Fruit fly (Drosophila melanogaster) whole organism, pupa: ENCODE data around the gene mew.

ENCODE experiments used
- CG10348 ChIP-seq: fragments of 200-800 bp; sonication (Bioruptor generic); IDR thresholded peaks from 2 replicates; pipeline ENCODE4 v1.3.6; 2022; ENCODE audit warnings: missing biosample characterization, missing genetic modification characterization
- CG12605 ChIP-seq: fragments of 200-800 bp; sonication (Bioruptor generic); IDR thresholded peaks from 2 replicates; pipeline ENCODE4 v1.3.6; 2022; ENCODE audit warnings: missing biosample characterization, missing genetic modification characterization
- CG13204 ChIP-seq: fragments of 200-800 bp; sonication (Bioruptor generic); optimal IDR thresholded peaks from 2 replicates; lab custom pipeline; 2018; ENCODE audit warnings: missing biosample characterization, mild to moderate bottlenecking, missing genetic modification characterization, moderate library complexity
- CG14655 ChIP-seq: fragments of 200-800 bp; sonication (Bioruptor generic); optimal IDR thresholded peaks from 3 replicates; lab custom pipeline; 2017; ENCODE audit warnings: mild to moderate bottlenecking, missing biosample characterization, missing genetic modification reagents, missing genetic modification characterization
- CG15710 ChIP-seq: fragments of 200-800 bp; sonication (Bioruptor generic); optimal IDR thresholded peaks from 2 replicates; lab custom pipeline; 2018; ENCODE audit warnings: missing biosample characterization, mild to moderate bottlenecking, missing genetic modification characterization, moderate library complexity
- CG17806 ChIP-seq: fragments of 200-800 bp; sonication (Bioruptor generic); optimal IDR thresholded peaks from 2 replicates; lab custom pipeline; 2018; ENCODE audit warnings: missing biosample characterization, mild to moderate bottlenecking, missing genetic modification characterization, moderate library complexity
- CG32121 ChIP-seq: fragments of 200-800 bp; sonication (Bioruptor generic); IDR thresholded peaks from 2 replicates; pipeline ENCODE4 v1.3.6; 2022; ENCODE audit warnings: missing biosample characterization, missing genetic modification characterization
- CG34367 ChIP-seq: fragments of 200-800 bp; sonication (Bioruptor generic); optimal IDR thresholded peaks from 2 replicates; lab custom pipeline; 2018; ENCODE audit warnings: missing biosample characterization, mild to moderate bottlenecking, missing genetic modification characterization
- CG4496 ChIP-seq: fragments of 200-800 bp; sonication (Bioruptor generic); IDR thresholded peaks from 3 replicates; pipeline ENCODE4 v1.3.6; 2022; ENCODE audit warnings: missing biosample characterization, missing genetic modification characterization
- CG8159 ChIP-seq: fragments of 200-800 bp; sonication (Bioruptor generic); optimal IDR thresholded peaks from 3 replicates; lab custom pipeline; 2018; ENCODE audit warnings: missing biosample characterization, mild to moderate bottlenecking, missing genetic modification characterization, moderate library complexity
- CG8301 ChIP-seq: fragments of 200-800 bp; sonication (Bioruptor generic); optimal IDR thresholded peaks from 2 replicates; lab custom pipeline; 2018; ENCODE audit warnings: missing biosample characterization, mild to moderate bottlenecking, missing genetic modification characterization
- CG9948 ChIP-seq: fragments of 200-800 bp; sonication (Bioruptor generic); optimal IDR thresholded peaks from 2 replicates; lab custom pipeline; 2018; ENCODE audit warnings: missing biosample characterization, mild to moderate bottlenecking, missing genetic modification characterization, moderate library complexity
- D1 ChIP-seq: fragments of 200-800 bp; sonication (Bioruptor generic); optimal IDR thresholded peaks from 2 replicates; lab custom pipeline; 2018; ENCODE audit warnings: missing biosample characterization, mild to moderate bottlenecking, missing genetic modification characterization, moderate library complexity
- EcR ChIP-seq: fragments of 200-800 bp; sonication (Bioruptor generic); optimal IDR thresholded peaks from 3 replicates; lab custom pipeline; 2019; ENCODE audit warnings: missing biosample characterization, missing genetic modification characterization, mild to moderate bottlenecking, moderate library complexity, missing genetic modification reagents
- Ets98B ChIP-seq: fragments of 200-800 bp; sonication (Bioruptor generic); IDR thresholded peaks from 2 replicates; pipeline ENCODE4 v1.3.6; 2022; ENCODE audit warnings: missing biosample characterization, missing genetic modification characterization
- Pif1A ChIP-seq: fragments of 200-800 bp; sonication (Bioruptor generic); optimal IDR thresholded peaks from 3 replicates; lab custom pipeline; 2016; ENCODE audit warnings: missing biosample characterization, missing genetic modification characterization
- Pif1B ChIP-seq: fragments of 200-800 bp; sonication (Bioruptor generic); optimal IDR thresholded peaks from 3 replicates; lab custom pipeline; 2016; ENCODE audit warnings: missing biosample characterization, missing genetic modification characterization
- Snoo ChIP-seq: fragments of 200-800 bp; sonication (Bioruptor generic); optimal IDR thresholded peaks from 3 replicates; lab custom pipeline; 2017; ENCODE audit warnings: missing biosample characterization, mild to moderate bottlenecking, missing genetic modification characterization, inconsistent platforms
- fd96Ca ChIP-seq: fragments of 200-800 bp; sonication (Bioruptor generic); IDR thresholded peaks from 3 replicates; pipeline ENCODE4 v1.3.6; 2022; ENCODE audit warnings: missing biosample characterization, missing genetic modification characterization
- gl ChIP-seq: fragments of 200-800 bp; sonication (Bioruptor generic); optimal IDR thresholded peaks from 2 replicates; lab custom pipeline; 2018; ENCODE audit warnings: missing biosample characterization, mild to moderate bottlenecking, missing genetic modification characterization
- rn ChIP-seq: fragments of 200-800 bp; sonication (Bioruptor generic); IDR thresholded peaks from 2 replicates; pipeline ENCODE4 v1.3.6; 2022; ENCODE audit warnings: missing biosample characterization, missing genetic modification characterization

mew gene

dm6 chrX:13302615-13303526 is 44.6 kb upstream of the mew start:
- TF ChIP-seq CG4496 (GFP tag; lab: Robert Waterston, UW) (peak; percentile 80), CG15710 (peak; percentile 58), CG10348 (no peak), fd96Ca (peak; percentile 75), CG32121 (GFP tag; lab: Robert Waterston, UW) (peak; percentile 68), Snoo (peak; percentile 53), EcR (GFP tag; lab: Kevin White, UChicago) (peak; percentile 80), CG17806 (tag; lab: Kevin White, UChicago) (peak; percentile 17), CG13204 (GFP tag; lab: Kevin White, UChicago) (peak; percentile 96), Ets98B (GFP tag; lab: Robert Waterston, UW) (peak; percentile 32; the same call in 1 of the 2 replicates), D1 (tag; lab: Kevin White, UChicago) (no peak), Pif1B (GFP tag; lab: Kevin White, UChicago) (no peak), CG8301 (peak; percentile 0), CG34367 (tag; lab: Kevin White, UChicago) (no peak), CG8159 (peak; percentile 36), CG12605 (GFP tag; lab: Robert Waterston, UW) (peak; percentile 71), rn (GFP tag; lab: Robert Waterston, UW) (peak; percentile 10; the same call in 1 of the 2 replicates), gl (peak; percentile 82), CG14655 (peak; percentile 0), CG9948 (tag; lab: Kevin White, UChicago) (peak; percentile 18), Pif1A (GFP tag; lab: Kevin White, UChicago) (no peak)

dm6 chrX:13302315-13302614 is 44.0 kb upstream of the mew start, which contains the start of gene CG1764:
TSS of gene CG1764 (minus strand) at chrX:13302415.
- no peak for TF ChIP-seq CG17806 (tag; lab: Kevin White, UChicago)
- TF ChIP-seq D1 (tag; lab: Kevin White, UChicago) = no peak
- no peak for TF ChIP-seq CG8159

- TF ChIP-seq D1 (tag; lab: Kevin White, UChicago) (no peak), CG13204 (GFP tag; lab: Kevin White, UChicago) (no peak), CG4496 (GFP tag; lab: Robert Waterston, UW) (no peak), CG15710 (no peak), EcR (GFP tag; lab: Kevin White, UChicago) (no peak), CG17806 (tag; lab: Kevin White, UChicago) (no peak), CG14655 (no peak), fd96Ca (no peak), Pif1B (GFP tag; lab: Kevin White, UChicago) (no peak), CG9948 (tag; lab: Kevin White, UChicago) (no peak), gl (no peak), CG8159 (no peak), CG32121 (GFP tag; lab: Robert Waterston, UW) (no peak), CG12605 (GFP tag; lab: Robert Waterston, UW) (no peak), CG8301 (no peak), Pif1A (GFP tag; lab: Kevin White, UChicago) (no peak), rn (GFP tag; lab: Robert Waterston, UW) (no peak), Ets98B (GFP tag; lab: Robert Waterston, UW) (no peak)
These were observed 42.7 kb upstream of the mew start for dm6 chrX:13300835-13301502.

dm6 chrX:13296405-13297183 is 38.3 kb upstream of the mew start, which contains the start of gene CG1622:
TSS of gene CG1622 (plus strand) at chrX:13297082.
- TF ChIP-seq CG15710 (peak; percentile 5), CG34367 (tag; lab: Kevin White, UChicago) (no peak), CG8301 (no peak), Snoo (no peak), CG32121 (GFP tag; lab: Robert Waterston, UW) (no peak), D1 (tag; lab: Kevin White, UChicago) (no peak), CG8159 (no peak), CG10348 (no peak), CG4496 (GFP tag; lab: Robert Waterston, UW) (peak; percentile 63; the same call in 2 of the 3 replicates), Pif1A (GFP tag; lab: Kevin White, UChicago) (no peak), fd96Ca (peak; percentile 45; the same call in 1 of the 3 replicates), CG9948 (tag; lab: Kevin White, UChicago) (no peak), CG17806 (tag; lab: Kevin White, UChicago) (no peak), EcR (GFP tag; lab: Kevin White, UChicago) (no peak), CG13204 (GFP tag; lab: Kevin White, UChicago) (no peak), CG12605 (GFP tag; lab: Robert Waterston, UW) (no peak), CG14655 (no peak), Ets98B (GFP tag; lab: Robert Waterston, UW) (no peak), gl (no peak), Pif1B (GFP tag; lab: Kevin White, UChicago) (no peak), rn (GFP tag; lab: Robert Waterston, UW) (no peak)
